Worm (Caenorhabditis elegans): ENCODE data around the gene znf-622.

znf-622 gene

ce11 chrIII:6422721-6423120 lies 41.3 kb downstream of the znf-622 start:
- TF ChIP-seq dpl-1 (GFP tag; optimal IDR thresholded peaks at IDR 0.05) = no peak
- no peak for TF ChIP-seq hmg-1.2 (GFP tag; IDR thresholded peaks at IDR 0.05)
- peak; percentile 20 for TF ChIP-seq nhr-80 (tag; optimal IDR thresholded peaks at IDR 0.05)
- TF ChIP-seq Y95B8A.8 (GFP tag; IDR thresholded peaks at IDR 0.05) = no peak
- no peak for TF ChIP-seq cebp-1 (GFP tag; IDR thresholded peaks at IDR 0.05)
- TF ChIP-seq cebp-1 (tag; optimal IDR thresholded peaks at IDR 0.05) = peak; percentile 35
- no peak for TF ChIP-seq F22D6.2 (tag; optimal IDR thresholded peaks at IDR 0.05)
- no peak for TF ChIP-seq repo-1 (tag; optimal IDR thresholded peaks at IDR 0.05)
- TF ChIP-seq D2030.7 (GFP tag; IDR thresholded peaks at IDR 0.05) = no peak
- TF ChIP-seq hrde-1 (tag; optimal IDR thresholded peaks at IDR 0.05; ENCODE audit: borderline replicate concordance) = no peak
- no peak for TF ChIP-seq F33H1.4 (GFP tag; IDR thresholded peaks at IDR 0.05)
- TF ChIP-seq atf-7 (tag; optimal IDR thresholded peaks at IDR 0.05) = peak; percentile 17
- TF ChIP-seq die-1 (tag; optimal IDR thresholded peaks at IDR 0.05) = no peak
- TF ChIP-seq ztf-22 (GFP tag; optimal IDR thresholded peaks at IDR 0.05) = no peak
- no peak for TF ChIP-seq sptf-2 (GFP tag; optimal IDR thresholded peaks at IDR 0.05)
- no peak for TF ChIP-seq rcor-1 (GFP tag; IDR thresholded peaks at IDR 0.05)
- no peak for TF ChIP-seq zfh-2 (GFP tag; conservative IDR thresholded peaks at IDR 0.05)
- no peak for TF ChIP-seq lsy-27 (tag; optimal IDR thresholded peaks at IDR 0.05; ENCODE audit: borderline replicate concordance, insufficient read depth)
- TF ChIP-seq C17E4.6 (GFP tag; IDR thresholded peaks at IDR 0.05) = no peak
- no peak for TF ChIP-seq nhr-90 (tag; optimal IDR thresholded peaks at IDR 0.05)
- no peak for TF ChIP-seq attf-3 (GFP tag; conservative IDR thresholded peaks at IDR 0.05)
- TF ChIP-seq akir-1 (GFP tag; optimal IDR thresholded peaks at IDR 0.05) = no peak
- TF ChIP-seq madf-6 (GFP tag; IDR thresholded peaks at IDR 0.05) = no peak
- TF ChIP-seq aptf-3 (GFP tag; IDR thresholded peaks at IDR 0.05) = no peak
- no peak for TF ChIP-seq mcd-1 (GFP tag; IDR thresholded peaks at IDR 0.05)
- TF ChIP-seq B0019.2 (GFP tag; conservative IDR thresholded peaks at IDR 0.05) = no peak
- no peak for TF ChIP-seq madf-8 (GFP tag; conservative IDR thresholded peaks at IDR 0.05)
- TF ChIP-seq attf-5 (GFP tag; optimal IDR thresholded peaks at IDR 0.05) = peak; percentile 6

ce11 chrIII:6427205-6427604 lies 45.8 kb downstream of the znf-622 start, which contains the start of gene C05D11.8:
C05D11.8 (minus strand) TSS chrIII:6427305.
- TF ChIP-seq aptf-2 (GFP tag; conservative IDR thresholded peaks at IDR 0.05) (no peak), nfya-2 (GFP tag; IDR thresholded peaks at IDR 0.05) (no peak), pha-4 (tag; optimal IDR thresholded peaks at IDR 0.05) (no peak), pbrm-1 (GFP tag; IDR thresholded peaks at IDR 0.05) (no peak), rec-8 (tag; optimal IDR thresholded peaks at IDR 0.05) (no peak), mes-4 (tag; optimal IDR thresholded peaks at IDR 0.05) (no peak), B0019.2 (GFP tag; conservative IDR thresholded peaks at IDR 0.05) (no peak), hrde-1 (tag; optimal IDR thresholded peaks at IDR 0.05; ENCODE audit: borderline replicate concordance) (no peak), hmg-20 (GFP tag; IDR thresholded peaks at IDR 0.05) (no peak), cebp-1 (GFP tag; IDR thresholded peaks at IDR 0.05) (no peak), cebp-1 (tag; optimal IDR thresholded peaks at IDR 0.05) (no peak), hsf-1 (GFP tag; IDR thresholded peaks at IDR 0.05) (no peak), ceh-100 (GFP tag; IDR thresholded peaks at IDR 0.05) (no peak), zim-3 (tag; optimal IDR thresholded peaks at IDR 0.05) (no peak), mel-28 (tag; optimal IDR thresholded peaks at IDR 0.05; ENCODE audit: borderline replicate concordance) (no peak), somi-1 (GFP tag; optimal IDR thresholded peaks at IDR 0.05) (no peak), dpl-1 (GFP tag; optimal IDR thresholded peaks at IDR 0.05) (no peak), ztf-26 (tag; optimal IDR thresholded peaks at IDR 0.05) (no peak), ceh-27 (GFP tag; optimal IDR thresholded peaks at IDR 0.05) (no peak), let-526 (GFP tag; IDR thresholded peaks at IDR 0.05) (no peak), ceh-40 (GFP tag; IDR thresholded peaks at IDR 0.05) (no peak)

All from whole organism, young adult.